Worm (Caenorhabditis elegans) whole organism, L2 larva: ENCODE data around the gene lido-11.

Source experiments
- C34F6.9 ChIP-seq: fragments of 150-350 bp; optimal IDR thresholded peaks from 2 replicates; lab custom pipeline; 2014; ENCODE audit warnings: missing biosample characterization, missing genetic modification characterization
- F13H6.1 ChIP-seq: sonication (generic microtip); optimal IDR thresholded peaks from 2 replicates; lab custom pipeline; 2016; ENCODE audit warnings: missing genetic modification characterization, missing compliant biosample characterization
- R02D3.7 ChIP-seq: fragments of 150-350 bp; optimal IDR thresholded peaks from 2 replicates; lab custom pipeline; 2014; ENCODE audit warnings: missing biosample characterization, missing genetic modification characterization
- Y55F3AM.14 ChIP-seq: fragments of 200-800 bp; sonication (Bioruptor generic); optimal IDR thresholded peaks from 2 replicates; lab custom pipeline; 2018; ENCODE audit warnings: mild to moderate bottlenecking, missing genetic modification characterization, missing compliant biosample characterization
- ZK546.5 ChIP-seq: sonication (generic microtip); optimal IDR thresholded peaks from 2 replicates; lab custom pipeline; 2017; ENCODE audit warnings: missing biosample characterization, missing genetic modification characterization
- alr-1 ChIP-seq: fragments of 150-350 bp; optimal IDR thresholded peaks from 2 replicates; lab custom pipeline; 2014; ENCODE audit warnings: missing biosample characterization, missing genetic modification characterization
- aly-2 ChIP-seq: fragments of 150-350 bp; optimal IDR thresholded peaks from 2 replicates; lab custom pipeline; 2014; ENCODE audit warnings: missing biosample characterization, missing genetic modification characterization
- ama-1 ChIP-seq: fragments of 150-350 bp; optimal IDR thresholded peaks from 2 replicates; lab custom pipeline; 2018; ENCODE audit warnings: inconsistent platforms
- blmp-1 ChIP-seq: sonication (generic microtip); optimal IDR thresholded peaks from 2 replicates; lab custom pipeline; 2017; ENCODE audit warnings: missing genetic modification characterization, mild to moderate bottlenecking, missing compliant biosample characterization, antibody characterized with exemption, moderate library complexity; ENCODE audit not compliant: insufficient read depth
- ceh-16 ChIP-seq: fragments of 150-350 bp; optimal IDR thresholded peaks from 2 replicates; lab custom pipeline; 2014; ENCODE audit warnings: missing biosample characterization, missing genetic modification characterization
- ceh-82 ChIP-seq: fragments of 150-350 bp; optimal IDR thresholded peaks from 2 replicates; lab custom pipeline; 2014; ENCODE audit warnings: missing biosample characterization, missing genetic modification characterization
- crh-2 ChIP-seq: sonication (generic microtip); optimal IDR thresholded peaks from 2 replicates; lab custom pipeline; 2017; ENCODE audit warnings: missing biosample characterization, missing genetic modification characterization
- egl-27 ChIP-seq: sonication (generic microtip); optimal IDR thresholded peaks from 3 replicates; lab custom pipeline; 2017; ENCODE audit warnings: missing biosample characterization, missing genetic modification reagents, missing genetic modification characterization
- fos-1 ChIP-seq: fragments of 150-350 bp; optimal IDR thresholded peaks from 2 replicates; lab custom pipeline; 2014; ENCODE audit warnings: missing biosample characterization, missing genetic modification characterization
- gmeb-1 ChIP-seq: fragments of 150-350 bp; optimal IDR thresholded peaks from 2 replicates; lab custom pipeline; 2014; ENCODE audit warnings: missing biosample characterization, missing genetic modification characterization
- lin-11 ChIP-seq: fragments of 150-350 bp; sonication (generic microtip); optimal IDR thresholded peaks from 2 replicates; lab custom pipeline; 2014; ENCODE audit warnings: missing biosample characterization, missing genetic modification characterization, inconsistent platforms, mixed read lengths
- lin-39 ChIP-seq: fragments of 150-350 bp; optimal IDR thresholded peaks from 2 replicates; lab custom pipeline; 2014; ENCODE audit warnings: missing biosample characterization, missing genetic modification reagents, missing genetic modification characterization
- mab-5 ChIP-seq: fragments of 150-350 bp; optimal IDR thresholded peaks from 2 replicates; lab custom pipeline; 2014; ENCODE audit warnings: missing biosample characterization, missing genetic modification characterization
- mbf-1 ChIP-seq: sonication (generic microtip); optimal IDR thresholded peaks from 2 replicates; lab custom pipeline; 2017; ENCODE audit warnings: missing biosample characterization, missing genetic modification characterization
- mdl-1 ChIP-seq, 2 experiments: fragments of 150-350 bp in 1 of 2; sonication (generic microtip) in 1 of 2; optimal IDR thresholded peaks; 2 replicates each; lab custom pipeline; 2017; ENCODE audit warnings: missing biosample characterization in 2 of 2, missing genetic modification characterization in 2 of 2
- nhr-12 ChIP-seq: fragments of 150-350 bp; optimal IDR thresholded peaks from 2 replicates; lab custom pipeline; 2014; ENCODE audit warnings: missing biosample characterization, missing genetic modification characterization
- nhr-21 ChIP-seq: fragments of 150-350 bp; optimal IDR thresholded peaks from 2 replicates; lab custom pipeline; 2014; ENCODE audit warnings: missing biosample characterization, missing genetic modification characterization
- nhr-23 ChIP-seq: fragments of 150-350 bp; optimal IDR thresholded peaks from 2 replicates; lab custom pipeline; 2014; ENCODE audit warnings: missing biosample characterization, missing genetic modification reagents, missing genetic modification characterization
- nhr-237 ChIP-seq: fragments of 150-350 bp; optimal IDR thresholded peaks from 2 replicates; lab custom pipeline; 2014; ENCODE audit warnings: missing biosample characterization, missing genetic modification characterization
- nhr-25 ChIP-seq: fragments of 150-350 bp; sonication (generic microtip); optimal IDR thresholded peaks from 3 replicates; lab custom pipeline; 2014; ENCODE audit warnings: missing biosample characterization, missing genetic modification characterization
- nhr-6 ChIP-seq: fragments of 150-350 bp; optimal IDR thresholded peaks from 2 replicates; lab custom pipeline; 2014; ENCODE audit warnings: missing biosample characterization, missing genetic modification characterization
- nhr-77 ChIP-seq: fragments of 150-350 bp; optimal IDR thresholded peaks from 2 replicates; lab custom pipeline; 2014; ENCODE audit warnings: missing biosample characterization, missing genetic modification characterization
- peb-1 ChIP-seq: fragments of 150-350 bp; optimal IDR thresholded peaks from 2 replicates; lab custom pipeline; 2014; ENCODE audit warnings: missing biosample characterization, missing genetic modification characterization
- sem-4 ChIP-seq: fragments of 150-350 bp; optimal IDR thresholded peaks from 2 replicates; lab custom pipeline; 2014; ENCODE audit warnings: missing biosample characterization, missing genetic modification reagents, missing genetic modification characterization
- sma-3 ChIP-seq: sonication (generic microtip); optimal IDR thresholded peaks from 2 replicates; lab custom pipeline; 2016; ENCODE audit warnings: missing genetic modification reagents, missing genetic modification characterization, missing compliant biosample characterization
- sma-9 ChIP-seq, 2 experiments: fragments of 150-350 bp in 1 of 2; sonication (generic microtip) in 1 of 2; optimal IDR thresholded peaks; 2 replicates each; lab custom pipeline; 2014 to 2016; ENCODE audit warnings: missing genetic modification characterization in 2 of 2, mild to moderate bottlenecking in 1 of 2, missing biosample characterization in 1 of 2, missing compliant biosample characterization in 1 of 2, missing genetic modification reagents in 1 of 2, moderate library complexity in 1 of 2
- snpc-4 ChIP-seq: fragments of 150-350 bp; optimal IDR thresholded peaks from 2 replicates; lab custom pipeline; 2014; ENCODE audit warnings: missing biosample characterization, missing genetic modification characterization
- unc-55 ChIP-seq: fragments of 150-350 bp; sonication (generic microtip); optimal IDR thresholded peaks from 3 replicates; lab custom pipeline; 2014; ENCODE audit warnings: missing biosample characterization, missing genetic modification reagents, missing genetic modification characterization
- unc-62 ChIP-seq: fragments of 150-350 bp; optimal IDR thresholded peaks from 2 replicates; lab custom pipeline; 2014; ENCODE audit warnings: missing biosample characterization, missing genetic modification reagents, missing genetic modification characterization
- zag-1 ChIP-seq: fragments of 150-350 bp; optimal IDR thresholded peaks from 2 replicates; lab custom pipeline; 2014; ENCODE audit warnings: missing biosample characterization, missing genetic modification characterization
- ztf-1 ChIP-seq: fragments of 200-800 bp; sonication (Bioruptor generic); conservative IDR thresholded peaks from 2 replicates; pipeline ENCODE4 v1.3.6; 2022; ENCODE audit warnings: missing genetic modification characterization, missing compliant biosample characterization
- ztf-11 ChIP-seq: sonication (generic microtip); optimal IDR thresholded peaks from 2 replicates; lab custom pipeline; 2017; ENCODE audit warnings: missing biosample characterization, missing genetic modification characterization
- ztf-4 ChIP-seq: fragments of 150-350 bp; optimal IDR thresholded peaks from 2 replicates; lab custom pipeline; 2014; ENCODE audit warnings: missing biosample characterization, missing genetic modification characterization

lido-11 gene

DNA sequence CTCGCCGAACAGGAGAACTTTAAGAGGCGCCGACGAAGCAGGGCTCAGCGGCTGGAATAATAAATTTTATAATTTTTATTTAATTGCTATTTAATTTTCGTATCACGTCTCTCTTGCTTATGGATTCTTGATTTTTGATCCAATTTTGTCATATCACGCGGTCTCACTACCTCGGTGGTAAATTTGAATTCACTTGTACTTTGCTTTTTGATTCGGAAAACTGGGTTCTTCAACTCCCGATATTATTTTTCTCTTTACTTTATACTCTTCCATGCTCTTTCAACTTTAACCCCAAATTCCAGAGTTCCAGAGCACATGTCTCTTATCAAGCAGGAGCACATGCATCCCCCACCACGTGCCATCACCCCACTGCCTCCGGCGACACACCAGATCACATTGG is at the start of gene lido-11:
Gene lido-11, plus strand, starts transcription at position 301 of the 400 bp plus-strand sequence.
- no peak for TF ChIP-seq snpc-4 (tag; lab: Kevin White, UChicago)
- TF ChIP-seq ceh-82 (tag; lab: Kevin White, UChicago), result no peak
- no peak for TF ChIP-seq blmp-1 (tag; lab: Kevin White, UChicago)
- TF ChIP-seq, all 48 proteins: peak for 0

DNA sequence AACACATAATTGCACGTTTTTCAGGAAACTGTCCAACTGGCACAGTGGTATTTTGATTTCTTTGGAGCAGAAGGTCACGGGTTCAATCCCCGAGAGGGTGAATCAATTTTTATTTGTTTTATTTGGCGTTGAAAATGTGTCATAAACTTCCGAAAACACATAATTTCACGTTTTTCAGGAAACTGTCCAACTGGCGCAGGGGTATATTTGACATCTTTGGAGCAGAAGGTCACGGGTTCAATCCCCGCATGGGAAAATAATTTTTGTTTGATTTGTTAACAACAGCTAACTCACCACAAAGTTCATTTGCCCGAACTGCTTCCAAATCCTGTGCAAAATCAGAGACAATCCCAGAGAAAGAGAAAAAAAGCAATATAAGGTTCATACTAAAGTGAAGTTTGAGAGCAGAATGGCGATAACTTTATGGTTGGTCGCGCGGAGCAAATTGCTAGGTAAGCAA is 48.1 kb upstream of the lido-11 start, which contains the start of gene irld-48:
Gene irld-48, plus strand, starts transcription at position 410 of the 460 bp plus-strand sequence.
- TF ChIP-seq peb-1 (no peak), Y55F3AM.14 (no peak), mbf-1 (tag; lab: Kevin White, UChicago) (no peak), lin-39 (no peak), ZK546.5 (tag; lab: Kevin White, UChicago) (no peak), aly-2 (tag; lab: Kevin White, UChicago) (no peak), nhr-12 (tag; lab: Kevin White, UChicago) (no peak), sma-9 (GFP tag; optimal IDR thresholded peaks at IDR 0.05; lab: Kevin White, UChicago) (no peak), sma-9 (tag; optimal IDR thresholded peaks at IDR 0.05; lab: Kevin White, UChicago) (no peak), nhr-6 (no peak)
- TF ChIP-seq, all 48 proteins: peak for 0

DNA sequence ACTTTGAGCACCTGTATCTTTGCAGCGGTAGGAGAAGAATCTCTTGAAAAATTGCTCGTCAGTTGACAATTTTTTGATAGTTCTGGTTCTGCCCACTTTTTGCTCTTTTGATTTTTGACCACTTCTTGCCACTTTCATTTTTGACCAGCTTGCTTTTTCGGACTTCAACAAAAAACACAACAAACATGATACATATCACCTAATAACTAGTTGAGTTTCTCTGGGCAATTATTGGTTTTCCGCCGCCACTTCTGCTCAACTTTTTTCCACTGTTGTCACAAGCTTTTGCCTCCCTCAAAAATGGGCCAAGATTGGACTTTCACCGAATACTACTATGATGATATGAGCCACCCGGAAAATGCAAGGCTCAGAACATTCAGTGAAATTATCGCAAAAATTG is 45.5 kb upstream of the lido-11 start, which contains the start of gene srw-60:
Gene srw-60, plus strand, starts transcription at position 301 of the 400 bp plus-strand sequence.
- no peak for TF ChIP-seq zag-1 (tag; lab: Kevin White, UChicago)
- TF ChIP-seq sma-9 (GFP tag; optimal IDR thresholded peaks at IDR 0.05; lab: Kevin White, UChicago), result no peak
- no peak for TF ChIP-seq sma-9 (tag; optimal IDR thresholded peaks at IDR 0.05; lab: Kevin White, UChicago)
- TF ChIP-seq nhr-237, result no peak
- TF ChIP-seq nhr-6, result no peak
- TF ChIP-seq sem-4 (tag; lab: Kevin White, UChicago), result no peak
- TF ChIP-seq ZK546.5 (tag; lab: Kevin White, UChicago), result no peak
- TF ChIP-seq R02D3.7 (tag; lab: Kevin White, UChicago), result no peak
- TF ChIP-seq alr-1, result no peak
- TF ChIP-seq fos-1 (tag; lab: Kevin White, UChicago), result no peak

DNA sequence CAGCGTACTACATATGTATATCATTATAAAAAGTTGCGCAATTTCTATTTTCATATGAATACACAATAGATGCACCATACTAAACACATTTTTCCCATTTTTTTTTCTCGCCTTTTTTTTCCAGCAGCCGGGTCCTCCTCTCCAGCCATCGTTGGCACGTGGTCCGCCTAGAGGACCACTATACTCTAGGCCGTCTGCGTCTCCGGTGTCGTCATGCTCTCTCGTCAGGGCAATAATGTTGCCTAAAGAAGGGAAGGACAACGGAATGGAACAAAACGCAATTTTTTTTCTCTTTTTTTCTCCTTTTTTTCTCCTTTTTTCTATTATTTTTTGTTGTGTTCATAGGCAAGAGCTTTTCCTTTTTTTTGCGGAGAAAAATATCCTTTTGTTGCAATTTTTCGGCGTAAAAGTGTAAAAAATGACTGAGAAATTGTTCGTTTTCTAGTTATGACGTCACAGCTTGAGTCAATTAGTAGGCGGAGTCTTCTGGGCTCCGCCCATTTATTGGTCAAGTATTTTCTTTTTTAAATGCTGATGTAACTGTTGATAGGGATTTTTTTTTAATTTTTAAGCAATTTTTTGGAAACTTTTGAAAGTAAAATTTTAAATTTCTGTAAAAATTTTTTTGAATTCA is 41.1 kb upstream of the lido-11 start:
- TF ChIP-seq nhr-23, result no peak
- TF ChIP-seq mdl-1 (tag; optimal IDR thresholded peaks at IDR 0.05; lab: Kevin White, UChicago), result peak; percentile 97 to 98
- peak; percentile 31 for TF ChIP-seq mab-5
- no peak for TF ChIP-seq sma-3 (GFP tag; lab: Kevin White, UChicago)
- TF ChIP-seq nhr-12 (tag; lab: Kevin White, UChicago), result no peak
- TF ChIP-seq snpc-4 (tag; lab: Kevin White, UChicago), result no peak
- TF ChIP-seq unc-55 (GFP tag; lab: Kevin White, UChicago), result peak; percentile 47
- no peak for TF ChIP-seq ztf-4 (tag; lab: Kevin White, UChicago)
- TF ChIP-seq aly-2 (tag; lab: Kevin White, UChicago), result no peak
- peak; percentile 57 for TF ChIP-seq F13H6.1
- peak; percentile 41 for TF ChIP-seq C34F6.9 (tag; lab: Kevin White, UChicago)
- peak; percentile 46 for TF ChIP-seq Y55F3AM.14
- TF ChIP-seq ztf-11 (tag; lab: Kevin White, UChicago), result no peak
- no peak for TF ChIP-seq egl-27 (tag; lab: Kevin White, UChicago)
- no peak for TF ChIP-seq nhr-6
- no peak for TF ChIP-seq nhr-25 (tag; lab: Kevin White, UChicago)
- TF ChIP-seq nhr-21 (tag; lab: Kevin White, UChicago), result no peak
- peak; percentile 7 for TF ChIP-seq lin-11 (tag; lab: Kevin White, UChicago)
- TF ChIP-seq crh-2 (tag; lab: Kevin White, UChicago), result peak; percentile 40
- peak; percentile 81 for TF ChIP-seq zag-1 (tag; lab: Kevin White, UChicago)
- TF ChIP-seq sma-9 (GFP tag; optimal IDR thresholded peaks at IDR 0.05; lab: Kevin White, UChicago), result peak; percentile 79
- no peak for TF ChIP-seq sma-9 (tag; optimal IDR thresholded peaks at IDR 0.05; lab: Kevin White, UChicago)
- no peak for TF ChIP-seq nhr-77 (tag; lab: Kevin White, UChicago)

DNA sequence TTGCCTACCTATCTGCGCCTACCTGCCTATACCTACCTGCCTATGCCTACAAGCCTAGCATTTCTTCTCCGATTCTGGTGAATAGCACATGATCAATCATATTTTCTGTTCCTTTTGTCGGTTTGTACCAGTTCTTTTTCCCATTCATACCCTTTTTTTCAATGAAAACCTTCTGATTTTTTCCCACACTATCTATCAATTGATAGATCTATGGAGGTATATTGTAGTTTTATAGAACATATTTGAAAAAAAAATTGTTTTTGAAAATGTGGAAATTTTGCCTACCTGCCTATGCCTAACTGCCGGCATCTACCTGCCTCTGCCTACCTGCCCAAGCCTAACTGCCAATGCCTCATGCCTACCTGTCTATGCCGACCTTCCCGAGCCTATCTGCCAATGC is 40.1 kb upstream of the lido-11 start:
- TF ChIP-seq ceh-16 (tag; lab: Kevin White, UChicago), result no peak
- no peak for TF ChIP-seq ztf-1 (GFP tag; lab: Robert Waterston, UW)
- TF ChIP-seq aly-2 (tag; lab: Kevin White, UChicago), result no peak
- TF ChIP-seq C34F6.9 (tag; lab: Kevin White, UChicago), result no peak
- TF ChIP-seq alr-1, result no peak
- TF ChIP-seq ama-1, result no peak
- no peak for TF ChIP-seq crh-2 (tag; lab: Kevin White, UChicago)
- TF ChIP-seq Y55F3AM.14, result no peak
- no peak for TF ChIP-seq snpc-4 (tag; lab: Kevin White, UChicago)
- TF ChIP-seq nhr-23, result no peak
- no peak for TF ChIP-seq ZK546.5 (tag; lab: Kevin White, UChicago)
- TF ChIP-seq ztf-4 (tag; lab: Kevin White, UChicago), result no peak
- TF ChIP-seq fos-1 (tag; lab: Kevin White, UChicago), result no peak
- no peak for TF ChIP-seq lin-11 (tag; lab: Kevin White, UChicago)
- TF ChIP-seq gmeb-1, result no peak
- TF ChIP-seq unc-62, result no peak
